Worm (Caenorhabditis elegans) whole organism, early embryonic: ENCODE data around the gene C08D8.1.

ENCODE experiments used
- F13C5.2 ChIP-seq: sonication (generic microtip); optimal IDR thresholded peaks from 2 replicates; lab custom pipeline; 2017; ENCODE audit warnings: mild to moderate bottlenecking, missing genetic modification characterization, inconsistent platforms, missing compliant biosample characterization
- aly-1 ChIP-seq: sonication (generic microtip); optimal IDR thresholded peaks from 2 replicates; lab custom pipeline; 2016; ENCODE audit warnings: missing genetic modification characterization, missing compliant biosample characterization
- ama-1 ChIP-seq: fragments of 150-350 bp; optimal IDR thresholded peaks from 2 replicates; lab custom pipeline; 2014
- ceh-36 ChIP-seq: sonication (generic microtip); optimal IDR thresholded peaks from 2 replicates; lab custom pipeline; 2016; ENCODE audit warnings: missing genetic modification characterization, inconsistent platforms, missing compliant biosample characterization
- hnd-1 ChIP-seq: sonication (generic microtip); optimal IDR thresholded peaks from 2 replicates; lab custom pipeline; 2016; ENCODE audit warnings: missing genetic modification characterization, missing compliant biosample characterization
- scrt-1 ChIP-seq: fragments of 200-800 bp; sonication (Bioruptor generic); IDR thresholded peaks from 2 replicates; pipeline ENCODE4 v1.3.6; 2022; ENCODE audit warnings: missing genetic modification characterization, missing compliant biosample characterization

ce11 chrV:8384809-8385208, 39.2 kb downstream of the C08D8.1 start:
- no peak for TF ChIP-seq ama-1
- no peak for TF ChIP-seq scrt-1 (GFP tag; lab: Robert Waterston, UW)
- no peak for TF ChIP-seq F13C5.2 (tag; lab: Kevin White, UChicago)
- no peak for TF ChIP-seq aly-1 (tag; lab: Kevin White, UChicago)
- no peak for TF ChIP-seq ceh-36 (tag; lab: Kevin White, UChicago)
- no peak for TF ChIP-seq hnd-1 (tag; lab: Kevin White, UChicago)
